Worm (Caenorhabditis elegans): Measurements from ENCODE around the gene sucl-2.

- no peak for TF ChIP-seq nhr-10 (tag; optimal IDR thresholded peaks at IDR 0.05)
- TF ChIP-seq unc-62 (GFP tag; optimal IDR thresholded peaks at IDR 0.05 in 1 of 2) = no peak
- no peak for TF ChIP-seq unc-62 (tag; optimal IDR thresholded peaks at IDR 0.05)
- TF ChIP-seq nhr-76 (tag; optimal IDR thresholded peaks at IDR 0.05) = no peak
- TF ChIP-seq mdt-29 (GFP tag; IDR thresholded peaks at IDR 0.05) = 0 out of 2 replicates have a peak, but pooled peaks have one; percentile 14
- TF ChIP-seq lsy-2 (tag; optimal IDR thresholded peaks at IDR 0.05) = no peak
- TF ChIP-seq dmd-6 (GFP tag; IDR thresholded peaks at IDR 0.05) = no peak
- TF ChIP-seq nhr-77 (tag; optimal IDR thresholded peaks at IDR 0.05) = no peak
- no peak for TF ChIP-seq lin-39 (tag; optimal IDR thresholded peaks at IDR 0.05)
Observed at ce11 chrIII:900134-900533, 1.1 kb downstream of the sucl-2 start.

Data from whole organism, L4 larva.